Fruit fly (Drosophila melanogaster) ovary, adult (tissue): ENCODE data around the gene CG8852.

Experiments
- CG17801 ChIP-seq: fragments of 200-800 bp; optimal IDR thresholded peaks from 2 replicates; lab custom pipeline; 2019; ENCODE audit warnings: missing biosample characterization, mild to moderate bottlenecking, missing genetic modification characterization, moderate library complexity; ENCODE audit not compliant: partially characterized antibody

Gene CG8852

DNA sequence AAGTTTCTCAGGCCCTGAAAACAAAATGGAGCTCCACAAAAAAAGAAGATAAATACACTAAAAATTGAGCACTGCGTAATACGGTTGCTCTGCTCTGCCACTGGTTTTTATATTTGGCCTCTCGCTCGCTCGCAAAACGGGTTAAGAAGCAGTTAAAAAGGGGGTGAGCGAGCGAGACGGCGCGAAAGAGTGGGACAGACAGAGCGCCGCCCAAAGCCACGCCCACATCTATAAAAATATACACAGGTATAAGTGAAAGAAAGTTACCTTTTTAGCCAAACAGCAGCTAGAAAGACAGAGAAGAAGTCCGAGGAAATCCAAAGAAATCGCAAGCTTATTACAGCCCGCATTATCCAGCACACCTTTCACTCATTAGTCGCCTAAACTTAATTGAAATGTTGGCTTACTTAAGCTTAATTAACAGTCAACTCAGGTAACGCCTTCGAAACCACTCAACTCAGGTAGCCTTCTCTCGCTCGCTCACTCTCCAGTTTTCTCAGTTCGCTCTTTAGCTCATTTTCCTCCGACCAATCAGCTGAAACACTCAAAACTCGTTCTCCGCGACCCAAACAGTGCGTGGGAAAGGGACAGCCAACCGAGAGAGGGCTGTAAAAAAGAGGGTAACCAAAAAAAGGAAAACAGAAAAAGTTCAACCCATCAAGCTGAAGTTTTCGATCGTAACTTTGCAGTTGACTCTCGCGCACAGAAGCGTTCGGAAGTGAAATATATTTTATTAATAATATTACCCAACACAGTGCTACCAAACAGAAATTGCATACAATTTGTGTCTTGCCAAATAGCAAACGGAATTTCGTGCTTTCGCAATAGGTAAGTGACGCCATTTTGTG lies 13.9 kb downstream of the CG8852 start, which contains the start of gene drm:
TSS of gene drm (plus strand) at position 684 of the 848 bp plus-strand sequence.
- no peak for TF ChIP-seq CG17801 (GFP tag; lab: Kevin White, UChicago)

- no peak for TF ChIP-seq CG17801 (GFP tag; lab: Kevin White, UChicago)
These were observed 14.4 kb downstream of the CG8852 start for dm6 chr2L:3539412-3539743.

DNA sequence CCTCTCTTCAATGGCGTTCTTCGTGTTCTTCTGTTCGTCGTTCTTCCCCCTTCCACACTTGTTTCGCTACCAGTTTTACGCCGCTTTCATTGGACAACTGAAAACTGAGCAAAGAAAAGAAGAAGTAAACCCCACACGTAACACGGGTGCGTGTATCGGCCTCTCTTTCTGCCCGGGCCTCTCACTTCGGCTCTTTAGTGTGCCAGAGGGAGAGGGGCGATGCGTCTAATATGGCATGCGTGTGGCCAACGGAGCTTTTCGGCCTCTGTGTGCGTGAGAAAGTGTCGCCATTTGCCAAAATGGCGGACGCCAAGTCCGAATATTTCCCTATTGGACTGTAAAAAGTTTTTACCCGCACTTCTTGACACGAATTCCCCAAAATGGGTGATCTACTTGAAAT lies 15.1 kb downstream of the CG8852 start:
- TF ChIP-seq CG17801 (GFP tag; lab: Kevin White, UChicago): no peak

- no peak for TF ChIP-seq CG17801 (GFP tag; lab: Kevin White, UChicago)
These were observed 18.1 kb downstream of the CG8852 start for dm6 chr2L:3543062-3543461.

dm6 chr2L:3545033-3545666 lies 20.2 kb downstream of the CG8852 start:
- TF ChIP-seq CG17801 (GFP tag; lab: Kevin White, UChicago): no peak

DNA sequence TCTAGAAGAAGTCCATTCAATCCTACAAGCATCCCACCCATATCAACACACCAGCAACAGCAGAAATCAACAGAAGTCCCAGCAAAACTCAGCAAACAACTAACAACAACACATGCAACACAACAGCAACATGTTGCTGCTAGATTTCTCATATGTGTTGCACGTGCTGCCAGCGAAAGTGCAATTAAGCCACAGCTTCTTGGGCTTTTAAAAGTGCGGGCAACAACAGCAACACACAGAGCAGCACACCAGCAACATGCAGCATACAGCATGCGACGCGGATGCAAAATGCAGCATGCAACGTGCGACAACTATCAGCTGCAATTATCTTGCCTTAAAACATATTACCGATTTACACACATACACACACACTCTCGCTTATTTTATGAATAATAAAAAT lies 22.6 kb downstream of the CG8852 start:
- TF ChIP-seq CG17801 (GFP tag; lab: Kevin White, UChicago): no peak

DNA sequence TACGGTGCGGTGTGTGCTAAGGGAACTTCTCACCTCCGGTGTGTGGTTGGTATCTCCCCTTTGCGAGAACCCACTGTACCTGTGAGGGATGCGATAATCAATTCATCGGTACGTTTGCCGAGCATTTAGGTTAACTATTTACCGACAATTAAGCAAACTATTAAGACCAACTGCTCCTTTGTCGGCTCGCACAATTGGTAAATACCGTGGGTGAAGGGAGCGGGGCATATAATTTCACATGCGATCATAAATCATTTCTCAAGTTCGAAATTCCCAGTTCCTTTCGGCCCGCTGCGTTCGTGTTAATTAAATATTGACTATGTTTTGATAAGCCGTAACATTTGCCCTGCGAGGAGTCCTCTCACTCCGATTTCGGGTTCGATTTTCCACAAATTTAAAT lies 23.9 kb downstream of the CG8852 start:
- TF ChIP-seq CG17801 (GFP tag; lab: Kevin White, UChicago): no peak

dm6 chr2L:3549742-3550141 lies 24.8 kb downstream of the CG8852 start:
- no peak for TF ChIP-seq CG17801 (GFP tag; lab: Kevin White, UChicago)

- no peak for TF ChIP-seq CG17801 (GFP tag; lab: Kevin White, UChicago)
These were observed 25.7 kb downstream of the CG8852 start for dm6 chr2L:3550583-3550982.

DNA sequence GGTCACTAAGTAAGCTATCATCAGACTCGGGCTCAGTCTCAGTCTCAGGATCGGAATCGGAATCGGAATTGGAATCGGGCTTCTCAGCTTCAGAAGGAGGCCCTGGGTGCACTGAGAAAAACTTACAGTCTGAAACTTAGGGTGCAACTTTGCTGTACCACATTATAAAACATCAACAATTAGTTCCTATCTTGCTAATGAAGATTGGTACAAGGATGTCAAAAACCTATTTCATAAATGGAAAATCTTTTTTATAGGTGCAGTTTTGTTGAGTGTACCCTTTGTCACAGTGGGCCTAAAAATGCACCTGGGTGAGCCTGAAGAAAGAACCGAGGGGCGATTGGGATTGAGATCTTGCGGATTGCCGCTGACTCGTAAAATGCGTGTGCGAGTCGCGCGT lies 27.8 kb downstream of the CG8852 start:
- no peak for TF ChIP-seq CG17801 (GFP tag; lab: Kevin White, UChicago)

DNA sequence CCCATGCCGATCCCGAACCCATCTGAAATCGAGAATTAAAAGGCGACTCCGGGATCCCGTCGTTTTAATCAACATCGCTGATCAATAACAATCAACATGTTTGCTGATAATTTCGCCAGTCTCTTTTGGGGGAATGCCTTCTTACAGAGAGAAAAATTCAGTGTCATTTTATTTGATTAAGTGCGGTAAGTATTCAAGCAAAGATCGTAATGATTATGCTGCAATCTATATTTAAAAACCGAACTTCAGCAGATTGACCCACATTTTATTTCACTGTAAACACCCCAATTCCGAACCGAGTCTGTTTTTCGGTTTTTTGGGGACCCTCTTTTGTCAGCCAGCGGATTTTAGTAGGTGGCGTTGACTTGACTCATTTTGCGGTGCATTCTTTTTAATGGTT lies 29.0 kb downstream of the CG8852 start:
- no peak for TF ChIP-seq CG17801 (GFP tag; lab: Kevin White, UChicago)

dm6 chr2L:3555408-3556058 lies 30.6 kb downstream of the CG8852 start:
- no peak for TF ChIP-seq CG17801 (GFP tag; lab: Kevin White, UChicago)

- no peak for TF ChIP-seq CG17801 (GFP tag; lab: Kevin White, UChicago)
These were observed 32.0 kb downstream of the CG8852 start for dm6 chr2L:3556937-3557336.

dm6 chr2L:3557471-3557870 lies 32.5 kb downstream of the CG8852 start:
- TF ChIP-seq CG17801 (GFP tag; lab: Kevin White, UChicago): no peak

- no peak for TF ChIP-seq CG17801 (GFP tag; lab: Kevin White, UChicago)
These were observed 33.4 kb downstream of the CG8852 start for dm6 chr2L:3558299-3558698.

dm6 chr2L:3559647-3560046 lies 34.7 kb downstream of the CG8852 start:
- TF ChIP-seq CG17801 (GFP tag; lab: Kevin White, UChicago): no peak
